Worm (Caenorhabditis elegans): ENCODE measurements around the gene Y39B6A.13.

The Y39B6A.13 gene

ce11 chrV:19073169-19073568, 46.1 kb downstream of the Y39B6A.13 start:
- TF ChIP-seq syd-9 (tag; optimal IDR thresholded peaks at IDR 0.05), result no peak
- peak; percentile 38 for TF ChIP-seq ceh-48 (tag; optimal IDR thresholded peaks at IDR 0.05)
- TF ChIP-seq ceh-31 (tag; optimal IDR thresholded peaks at IDR 0.05), result no peak
- no peak for TF ChIP-seq fkh-6 (tag; optimal IDR thresholded peaks at IDR 0.05)

ce11 chrV:19068888-19069287, 50.3 kb downstream of the Y39B6A.13 start:
- TF ChIP-seq syd-9 (tag; optimal IDR thresholded peaks at IDR 0.05) (no peak), unc-86 (tag; optimal IDR thresholded peaks at IDR 0.05) (no peak), ceh-2 (tag; optimal IDR thresholded peaks at IDR 0.05) (no peak), sox-4 (tag; optimal IDR thresholded peaks at IDR 0.05) (no peak), rnt-1 (tag; optimal IDR thresholded peaks at IDR 0.05) (no peak), fkh-10 (GFP tag; optimal IDR thresholded peaks at IDR 0.05) (no peak), ets-4 (tag; optimal IDR thresholded peaks at IDR 0.05) (no peak), madf-2 (tag; optimal IDR thresholded peaks at IDR 0.05) (no peak), ref-2 (tag; optimal IDR thresholded peaks at IDR 0.05) (no peak), lim-6 (tag; optimal IDR thresholded peaks at IDR 0.05) (no peak), pax-1 (tag; optimal IDR thresholded peaks at IDR 0.05) (no peak), ahr-1 (tag; optimal IDR thresholded peaks at IDR 0.05) (no peak), dve-1 (tag; optimal IDR thresholded peaks at IDR 0.05) (no peak), sox-2 (GFP tag; IDR thresholded peaks at IDR 0.05) (no peak), hlh-15 (tag; optimal IDR thresholded peaks at IDR 0.05) (no peak), tbx-2 (tag; optimal IDR thresholded peaks at IDR 0.05) (no peak), pha-2 (tag; optimal IDR thresholded peaks at IDR 0.05) (no peak)
